Worm (Caenorhabditis elegans) whole organism, mixed stage, embryonic: ENCODE data around the gene C05D12.4.

ENCODE experiments used
- bed-3 ChIP-seq: fragments of 200-800 bp; sonication (Bioruptor generic); optimal IDR thresholded peaks from 3 replicates; lab custom pipeline; 2018; ENCODE audit warnings: mild to moderate bottlenecking, missing genetic modification characterization, moderate library complexity, missing compliant biosample characterization
- ces-1 ChIP-seq: fragments of 150-350 bp; optimal IDR thresholded peaks from 2 replicates; lab custom pipeline; 2014; ENCODE audit warnings: missing biosample characterization, missing genetic modification reagents, missing genetic modification characterization
- elt-1 ChIP-seq: sonication (generic microtip); optimal IDR thresholded peaks from 2 replicates; lab custom pipeline; 2017; ENCODE audit warnings: missing genetic modification characterization, mild to moderate bottlenecking, missing compliant biosample characterization, antibody characterized with exemption, moderate library complexity, borderline replicate concordance; ENCODE audit not compliant: insufficient read depth
- lin-13 ChIP-seq: fragments of 150-350 bp; optimal IDR thresholded peaks from 2 replicates; lab custom pipeline; 2014; ENCODE audit warnings: missing biosample characterization, missing genetic modification characterization
- mep-1 ChIP-seq: fragments of 150-350 bp; optimal IDR thresholded peaks from 2 replicates; lab custom pipeline; 2017; ENCODE audit warnings: missing biosample characterization, missing genetic modification reagents, missing genetic modification characterization, inconsistent platforms
- nhr-12 ChIP-seq: fragments of 150-350 bp; optimal IDR thresholded peaks from 2 replicates; lab custom pipeline; 2014; ENCODE audit warnings: missing biosample characterization, missing genetic modification characterization
- nhr-2 ChIP-seq: fragments of 150-350 bp; optimal IDR thresholded peaks from 2 replicates; lab custom pipeline; 2014; ENCODE audit warnings: missing biosample characterization, missing genetic modification characterization
- snpc-4 ChIP-seq: fragments of 150-350 bp; optimal IDR thresholded peaks from 2 replicates; lab custom pipeline; 2014; ENCODE audit warnings: missing biosample characterization, missing genetic modification characterization

DNA sequence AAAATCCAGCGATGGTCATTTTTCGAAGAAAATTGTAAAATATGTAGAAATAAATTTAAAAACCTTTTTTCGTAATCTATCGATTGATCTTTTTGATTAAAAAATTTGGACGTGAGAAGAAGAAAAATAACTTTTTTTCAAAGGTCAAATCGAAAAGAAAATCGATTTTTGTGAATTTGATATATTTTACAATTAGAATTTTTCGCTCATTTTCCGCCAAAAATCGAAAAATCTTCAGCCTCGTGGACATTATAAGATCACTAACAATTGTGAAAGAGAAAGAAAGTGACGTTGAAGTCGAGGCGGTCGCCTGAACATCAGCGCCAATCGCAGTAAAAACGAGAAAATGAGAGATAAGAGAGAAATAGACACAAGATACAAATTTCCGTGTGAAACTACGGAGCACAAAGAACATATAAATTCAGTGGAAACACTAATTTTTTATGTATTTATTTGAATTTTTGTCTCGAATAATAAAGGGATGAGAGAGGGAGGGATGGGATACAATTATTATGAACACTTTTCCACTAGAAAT is 38.0 kb downstream of the C05D12.4 start, which contains the start of gene cisd-1:
- no peak for TF ChIP-seq snpc-4 (tag; lab: Kevin White, UChicago)
- TF ChIP-seq nhr-2: no peak
- TF ChIP-seq ces-1: no peak
- TF ChIP-seq nhr-12 (tag; lab: Kevin White, UChicago): no peak
- no peak for TF ChIP-seq bed-3 (GFP tag; lab: Kevin White, UChicago)
- TF ChIP-seq lin-13 (tag; lab: Kevin White, UChicago): no peak
- no peak for TF ChIP-seq mep-1 (tag; lab: Kevin White, UChicago)
- no peak for TF ChIP-seq elt-1 (tag; lab: Kevin White, UChicago)
